Fruit fly (Drosophila melanogaster) whole organism, embryonic: ENCODE results near the gene CG45002.

ENCODE experiments used
- BEAF-32 ChIP-seq: fragments of 200-800 bp; sonication (Bioruptor generic); optimal IDR thresholded peaks from 3 replicates; lab custom pipeline; 2017; ENCODE audit warnings: missing biosample characterization, missing genetic modification characterization, mild to moderate bottlenecking, moderate library complexity, missing genetic modification reagents
- CG12071 ChIP-seq: fragments of 200-800 bp; sonication (Bioruptor generic); optimal IDR thresholded peaks from 3 replicates; lab custom pipeline; 2018; ENCODE audit warnings: missing biosample characterization, mild to moderate bottlenecking, missing genetic modification characterization
- CG15514 ChIP-seq: fragments of 200-800 bp; sonication (Bioruptor generic); optimal IDR thresholded peaks from 3 replicates; lab custom pipeline; 2017; ENCODE audit warnings: missing biosample characterization, missing genetic modification characterization, mild to moderate bottlenecking, moderate library complexity, missing genetic modification reagents
- CG1792 ChIP-seq: fragments of 200-800 bp; sonication (Bioruptor generic); optimal IDR thresholded peaks from 2 replicates; lab custom pipeline; 2016; ENCODE audit warnings: missing biosample characterization, missing genetic modification characterization
- CG18262 ChIP-seq: fragments of 200-800 bp; optimal IDR thresholded peaks from 3 replicates; lab custom pipeline; 2019; ENCODE audit warnings: missing biosample characterization, mild to moderate bottlenecking, missing genetic modification characterization, moderate library complexity
- CG2129 ChIP-seq: fragments of 200-800 bp; sonication (Bioruptor generic); IDR thresholded peaks from 2 replicates; pipeline ENCODE4 v1.3.6; 2022; ENCODE audit warnings: missing biosample characterization, missing genetic modification characterization; ENCODE audit not compliant: partially characterized antibody
- CG2875 ChIP-seq: fragments of 200-800 bp; sonication (Bioruptor generic); optimal IDR thresholded peaks from 2 replicates; lab custom pipeline; 2017; ENCODE audit warnings: missing biosample characterization, mild to moderate bottlenecking, missing genetic modification characterization, missing genetic modification reagents
- CG4360 ChIP-seq: fragments of 200-800 bp; sonication (Bioruptor generic); IDR thresholded peaks from 2 replicates; pipeline ENCODE4 v1.3.6; 2022; ENCODE audit warnings: missing biosample characterization, missing genetic modification characterization
- CG6254 ChIP-seq: fragments of 200-800 bp; sonication (Bioruptor generic); optimal IDR thresholded peaks from 3 replicates; lab custom pipeline; 2017; ENCODE audit warnings: mild to moderate bottlenecking, missing biosample characterization, missing genetic modification reagents, missing genetic modification characterization
- CG6765 ChIP-seq: fragments of 200-800 bp; sonication (Bioruptor generic); optimal IDR thresholded peaks from 3 replicates; lab custom pipeline; 2017; ENCODE audit warnings: missing biosample characterization, mild to moderate bottlenecking, missing genetic modification characterization
- CG8290 ChIP-seq, 3 experiments: fragments of 200-800 bp; sonication (Bioruptor generic); optimal IDR thresholded peaks; 2 replicates each; lab custom pipeline; 2016 to 2019; ENCODE audit warnings: missing biosample characterization in 3 of 3, missing genetic modification characterization in 3 of 3, mild to moderate bottlenecking in 2 of 3, moderate library complexity in 1 of 3
- CG9437 ChIP-seq: fragments of 200-800 bp; sonication (Bioruptor generic); optimal IDR thresholded peaks from 2 replicates; lab custom pipeline; 2018; ENCODE audit warnings: missing biosample characterization, mild to moderate bottlenecking, missing genetic modification characterization
- CG9876 ChIP-seq: fragments of 200-800 bp; sonication (Bioruptor generic); optimal IDR thresholded peaks from 2 replicates; lab custom pipeline; 2016; ENCODE audit warnings: missing biosample characterization, missing genetic modification characterization
- CG9932 ChIP-seq: fragments of 200-800 bp; sonication (Bioruptor generic); IDR thresholded peaks from 2 replicates; pipeline ENCODE4 v1.3.6; 2022; ENCODE audit warnings: missing biosample characterization, missing genetic modification characterization
- CTCF ChIP-seq: fragments of 200-800 bp; sonication (Bioruptor generic); optimal IDR thresholded peaks from 2 replicates; lab custom pipeline; 2017; ENCODE audit warnings: missing biosample characterization, mild to moderate bottlenecking, missing genetic modification characterization, moderate library complexity
- D19A ChIP-seq: fragments of 200-800 bp; optimal IDR thresholded peaks from 3 replicates; lab custom pipeline; 2019; ENCODE audit warnings: missing biosample characterization, mild to moderate bottlenecking, missing genetic modification characterization, moderate library complexity
- Dll ChIP-seq: fragments of 200-800 bp; sonication (Bioruptor generic); IDR thresholded peaks from 4 replicates; pipeline ENCODE4 v1.3.6; 2022; ENCODE audit warnings: missing biosample characterization, missing genetic modification characterization; ENCODE audit not compliant: partially characterized antibody
- Doc3 ChIP-seq: fragments of 200-800 bp; sonication (Bioruptor generic); IDR thresholded peaks from 3 replicates; pipeline ENCODE4 v1.3.6; 2022; ENCODE audit warnings: missing biosample characterization, missing genetic modification characterization; ENCODE audit not compliant: partially characterized antibody
- Dref ChIP-seq: fragments of 200-800 bp; sonication (Bioruptor generic); IDR thresholded peaks from 2 replicates; pipeline ENCODE4 v1.3.6; 2022; ENCODE audit warnings: missing biosample characterization, missing genetic modification characterization
- E2f2 ChIP-seq: fragments of 200-800 bp; sonication (Bioruptor generic); IDR thresholded peaks from 2 replicates; pipeline ENCODE4 v1.3.6; 2022; ENCODE audit warnings: missing biosample characterization, missing genetic modification characterization
- HLH4C ChIP-seq: fragments of 200-800 bp; sonication (Bioruptor generic); IDR thresholded peaks from 3 replicates; pipeline ENCODE4 v1.3.6; 2022; ENCODE audit warnings: missing biosample characterization, missing genetic modification characterization; ENCODE audit not compliant: partially characterized antibody
- Hmx ChIP-seq: fragments of 200-800 bp; sonication (Bioruptor generic); optimal IDR thresholded peaks from 2 replicates; lab custom pipeline; 2016; ENCODE audit warnings: missing biosample characterization, missing genetic modification characterization
- Max ChIP-seq: fragments of 200-800 bp; sonication (Bioruptor generic); optimal IDR thresholded peaks from 2 replicates; lab custom pipeline; 2016; ENCODE audit warnings: missing biosample characterization, mild to moderate bottlenecking, missing genetic modification characterization
- Med ChIP-seq: fragments of 200-800 bp; sonication (Bioruptor generic); peaks from one replicate; lab custom pipeline; 2016; ENCODE audit warnings: missing biosample characterization, missing genetic modification characterization, mild to moderate bottlenecking, inconsistent platforms, moderate library complexity
- Sox102F ChIP-seq: fragments of 200-800 bp; sonication (Bioruptor generic); optimal IDR thresholded peaks from 2 replicates; lab custom pipeline; 2018; ENCODE audit warnings: missing biosample characterization, mild to moderate bottlenecking, missing genetic modification characterization, moderate library complexity
- Trl ChIP-seq, 3 experiments: fragments of >200 bp in 2 of 3; fragments of 200-800 bp in 1 of 3; sonication (Bioruptor generic) in 1 of 3; optimal IDR thresholded peaks; 2 replicates in 1 of 3; 3 replicates in 2 of 3; lab custom pipeline; 2016 to 2017; ENCODE audit warnings: missing biosample characterization in 1 of 3, missing genetic modification characterization in 1 of 3
- Xrp1 ChIP-seq: fragments of 200-800 bp; sonication (Bioruptor generic); IDR thresholded peaks from 2 replicates; pipeline ENCODE4 v1.3.6; 2022; ENCODE audit warnings: missing biosample characterization, missing genetic modification characterization
- amos ChIP-seq: fragments of 200-800 bp; sonication (Bioruptor generic); IDR thresholded peaks from 2 replicates; pipeline ENCODE4 v1.3.6; 2022; ENCODE audit warnings: missing biosample characterization, missing genetic modification characterization; ENCODE audit not compliant: partially characterized antibody
- ase ChIP-seq: fragments of 200-800 bp; sonication (Bioruptor generic); IDR thresholded peaks from 3 replicates; pipeline ENCODE4 v1.3.6; 2022; ENCODE audit warnings: missing biosample characterization, missing genetic modification characterization
- da ChIP-seq: fragments of 200-800 bp; sonication (Bioruptor generic); optimal IDR thresholded peaks from 2 replicates; lab custom pipeline; 2016; ENCODE audit warnings: missing biosample characterization, missing genetic modification characterization
- emc ChIP-seq: fragments of 200-800 bp; sonication (Bioruptor generic); optimal IDR thresholded peaks from 2 replicates; lab custom pipeline; 2016; ENCODE audit warnings: missing biosample characterization, missing genetic modification characterization
- fu2 ChIP-seq: fragments of 200-800 bp; sonication (Bioruptor generic); optimal IDR thresholded peaks from 2 replicates; lab custom pipeline; 2016; ENCODE audit warnings: missing biosample characterization, missing genetic modification characterization
- hb ChIP-seq: fragments of 200-800 bp; sonication (Bioruptor generic); IDR thresholded peaks from 3 replicates; pipeline ENCODE4 v1.3.6; 2022; ENCODE audit warnings: missing biosample characterization, missing genetic modification characterization; ENCODE audit not compliant: partially characterized antibody
- hkb ChIP-seq, 2 experiments: fragments of 200-800 bp in 1 of 2; fragments of >200 bp in 1 of 2; sonication (Bioruptor generic) in 1 of 2; IDR thresholded peaks in 1 of 2; optimal IDR thresholded peaks in 1 of 2; 2 replicates each; pipeline versions ENCODE4 v1.3.6 to Lab custom; 2017 to 2022; ENCODE audit warnings: missing biosample characterization in 1 of 2, missing genetic modification characterization in 1 of 2
- hth ChIP-seq: fragments of >200 bp; optimal IDR thresholded peaks from 2 replicates; lab custom pipeline; 2017; ENCODE audit warnings: inconsistent platforms
- knrl ChIP-seq: fragments of 200-800 bp; sonication (Bioruptor generic); IDR thresholded peaks from 3 replicates; pipeline ENCODE4 v1.3.6; 2022; ENCODE audit warnings: missing biosample characterization, missing genetic modification characterization; ENCODE audit not compliant: partially characterized antibody
- lov ChIP-seq, 2 experiments: fragments of 200-800 bp in 1 of 2; fragments of >200 bp in 1 of 2; sonication (Bioruptor generic) in 1 of 2; IDR thresholded peaks in 1 of 2; optimal IDR thresholded peaks in 1 of 2; 2 replicates in 1 of 2; 3 replicates in 1 of 2; pipeline versions ENCODE4 v1.3.6 to Lab custom; 2017 to 2022; ENCODE audit warnings: missing biosample characterization in 1 of 2, missing genetic modification characterization in 1 of 2
- peb ChIP-seq: fragments of 200-800 bp; sonication (Bioruptor generic); IDR thresholded peaks from 2 replicates; pipeline ENCODE4 v1.3.6; 2022; ENCODE audit warnings: missing biosample characterization, missing genetic modification characterization
- pzg ChIP-seq: fragments of 200-800 bp; sonication (Bioruptor generic); optimal IDR thresholded peaks from 3 replicates; lab custom pipeline; 2018; ENCODE audit warnings: missing biosample characterization, mild to moderate bottlenecking, missing genetic modification characterization, moderate library complexity
- sna ChIP-seq: fragments of 200-800 bp; sonication (Bioruptor generic); IDR thresholded peaks from 2 replicates; pipeline ENCODE4 v1.3.6; 2022; ENCODE audit warnings: missing biosample characterization, missing genetic modification characterization; ENCODE audit not compliant: partially characterized antibody
- sob ChIP-seq: fragments of 200-800 bp; sonication (Bioruptor generic); IDR thresholded peaks from 2 replicates; pipeline ENCODE4 v1.3.6; 2022; ENCODE audit warnings: missing biosample characterization, missing genetic modification characterization
- stwl ChIP-seq: fragments of 200-800 bp; sonication (Bioruptor generic); optimal IDR thresholded peaks from 3 replicates; lab custom pipeline; 2018; ENCODE audit warnings: missing biosample characterization, mild to moderate bottlenecking, missing genetic modification characterization, moderate library complexity
- unc-4 ChIP-seq: fragments of 200-800 bp; sonication (Bioruptor generic); IDR thresholded peaks from 2 replicates; pipeline ENCODE4 v1.3.6; 2022; ENCODE audit warnings: missing biosample characterization, missing genetic modification characterization; ENCODE audit not compliant: partially characterized antibody

Gene CG45002

DNA sequence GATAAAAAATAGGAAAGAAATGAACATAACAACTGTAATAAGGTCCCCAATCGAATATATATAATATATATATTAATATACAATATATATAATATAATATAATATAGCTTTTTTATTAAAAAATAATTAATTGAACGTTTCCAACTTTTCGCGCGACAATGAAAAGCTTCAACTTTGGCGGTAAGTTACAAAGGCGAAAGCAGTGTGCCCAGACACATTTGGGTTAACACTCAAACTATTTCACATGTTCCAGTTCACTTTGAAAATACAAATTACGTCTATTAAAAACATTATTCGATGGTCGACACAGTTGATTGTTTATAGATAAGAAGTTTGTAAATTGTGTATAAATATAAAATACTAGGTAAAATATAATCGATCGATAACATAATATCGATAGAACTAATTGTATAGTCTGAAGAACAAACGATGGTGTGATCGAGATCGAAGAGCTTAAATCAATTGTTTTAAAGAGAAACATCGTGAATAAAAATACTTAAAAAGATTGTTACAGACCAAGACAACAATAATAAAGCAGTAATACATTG is 39.7 kb upstream of the CG45002 start (continued):
- TF ChIP-seq CG9437 (GFP tag; lab: Kevin White, UChicago) (no peak), CTCF (GFP tag; lab: Kevin White, UChicago) (no peak), ase (GFP tag; lab: Robert Waterston, UW) (no peak), CG6765 (no peak), hb (GFP tag; lab: Robert Waterston, UW) (peak; percentile 35; the same call in 1 of the 3 replicates), peb (GFP tag; lab: Robert Waterston, UW) (no peak), Doc3 (GFP tag; lab: Robert Waterston, UW) (peak; percentile 53; the same call in 2 of the 3 replicates), HLH4C (GFP tag; lab: Robert Waterston, UW) (peak; percentile 40; the same call in 2 of the 3 replicates), CG2129 (GFP tag; lab: Robert Waterston, UW) (0 out of 2 replicates have a peak, but pooled peaks have one; percentile 12), Hmx (GFP tag; lab: Kevin White, UChicago) (no peak), Med (GFP tag; lab: Kevin White, UChicago) (peak; percentile 9), unc-4 (GFP tag; lab: Robert Waterston, UW) (peak; percentile 52), sna (GFP tag; lab: Robert Waterston, UW) (peak; percentile 52; the same call in 1 of the 2 replicates), CG1792 (GFP tag; lab: Kevin White, UChicago) (no peak), pzg (GFP tag; lab: Kevin White, UChicago) (peak; percentile 33), CG18262 (tag; lab: Kevin White, UChicago) (no peak), CG8290 (GFP tag; optimal IDR thresholded peaks at IDR 0.05; lab: Kevin White, UChicago) (peak; percentile 21), CG8290 (tag; optimal IDR thresholded peaks at IDR 0.05; lab: Kevin White, UChicago) (no peak), Dll (GFP tag; lab: Robert Waterston, UW) (peak; percentile 66), amos (GFP tag; lab: Robert Waterston, UW) (peak; percentile 56; the same call in 1 of the 2 replicates), fu2 (GFP tag; lab: Kevin White, UChicago) (no peak), BEAF-32 (GFP tag; lab: Kevin White, UChicago) (peak; percentile 62), E2f2 (GFP tag; lab: Robert Waterston, UW) (peak; percentile 73), stwl (tag; lab: Kevin White, UChicago) (peak; percentile 55), hkb (optimal IDR thresholded peaks at IDR 0.05; lab: Kevin White, UChicago) (no peak), hkb (GFP tag; IDR thresholded peaks at IDR 0.05; lab: Robert Waterston, UW) (no peak)

DNA sequence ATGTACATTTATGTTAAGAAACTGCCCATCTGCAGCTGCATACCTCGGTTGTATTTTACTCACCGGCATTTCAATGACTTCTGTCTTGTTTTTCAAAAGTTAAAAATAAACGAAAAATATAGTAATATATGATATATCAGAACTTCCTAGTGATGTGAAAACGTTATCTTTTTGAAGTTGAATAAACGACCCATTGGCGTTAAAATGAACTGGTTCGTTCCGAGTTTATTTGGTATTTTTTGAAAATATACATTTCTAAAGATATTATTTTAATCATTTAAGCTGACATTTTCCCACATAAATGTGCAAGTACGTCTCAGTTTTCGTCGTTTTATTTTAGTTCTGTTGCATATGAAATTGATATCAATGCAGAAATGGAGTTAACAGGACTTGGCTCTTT is 39.2 kb upstream of the CG45002 start, which contains the start of gene Arpc3B:
Gene Arpc3B (minus strand): TSS at position 146 of the 400 bp plus-strand sequence.
- TF ChIP-seq CG15514 (GFP tag; lab: Kevin White, UChicago) (peak; percentile 98), knrl (GFP tag; lab: Robert Waterston, UW) (peak; percentile 5; the same call in 1 of the 3 replicates), BEAF-32 (GFP tag; lab: Kevin White, UChicago) (peak; percentile 9), CG2875 (GFP tag; lab: Kevin White, UChicago) (no peak), CG1792 (GFP tag; lab: Kevin White, UChicago) (no peak)

DNA sequence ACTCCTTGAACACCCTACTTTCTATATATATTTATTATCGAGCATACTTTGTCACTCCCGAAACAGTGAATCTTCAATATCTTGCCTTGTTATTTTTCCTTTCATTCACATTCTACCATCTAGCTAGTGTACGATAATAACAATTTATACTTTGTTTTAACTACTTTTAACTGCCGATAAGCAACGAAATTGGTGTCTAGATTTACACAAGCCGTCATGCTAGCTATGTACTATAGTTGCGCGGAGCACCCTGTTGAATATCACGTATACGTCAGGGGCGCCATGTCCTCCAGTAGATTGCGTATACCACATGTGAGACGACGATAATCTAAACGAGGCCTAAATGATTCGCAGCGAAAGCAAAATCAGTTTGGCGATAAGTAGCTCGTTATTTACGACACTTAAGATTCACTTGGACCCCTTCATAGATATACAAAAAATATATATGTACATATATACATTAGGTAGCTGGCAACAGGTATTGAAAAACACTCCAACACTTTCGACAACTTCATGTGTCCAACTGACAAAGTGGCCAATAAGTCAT is 27.4 kb upstream of the CG45002 start:
- TF ChIP-seq unc-4 (GFP tag; lab: Robert Waterston, UW) = no peak
- TF ChIP-seq CG12071 (GFP tag; lab: Kevin White, UChicago) = no peak
- TF ChIP-seq da = no peak
- TF ChIP-seq D19A (tag; lab: Kevin White, UChicago) = peak; percentile 44
- no peak for TF ChIP-seq BEAF-32 (GFP tag; lab: Kevin White, UChicago)
- TF ChIP-seq CG9876 (GFP tag; lab: Kevin White, UChicago) = no peak
- TF ChIP-seq emc (GFP tag; lab: Kevin White, UChicago) = no peak
- no peak for TF ChIP-seq sob (GFP tag; lab: Robert Waterston, UW)
- no peak for TF ChIP-seq Sox102F (GFP tag; lab: Kevin White, UChicago)
- no peak for TF ChIP-seq Dref (GFP tag; lab: Robert Waterston, UW)
- TF ChIP-seq CG9932 (GFP tag; lab: Robert Waterston, UW) = peak; percentile 27; the same call in 1 of the 2 replicates
- no peak for TF ChIP-seq hth (lab: Kevin White, UChicago)
- no peak for TF ChIP-seq CG4360
- TF ChIP-seq lov (optimal IDR thresholded peaks at IDR 0.05; lab: Kevin White, UChicago) = no peak
- TF ChIP-seq lov (GFP tag; IDR thresholded peaks at IDR 0.05; lab: Robert Waterston, UW) = no peak
- no peak for TF ChIP-seq Max (GFP tag; lab: Kevin White, UChicago)
- peak; percentile 53 for TF ChIP-seq CG6254
- TF ChIP-seq Trl (optimal IDR thresholded peaks at IDR 0.05; lab: Kevin White, UChicago) = no peak
- TF ChIP-seq Trl (GFP tag; optimal IDR thresholded peaks at IDR 0.05; lab: Kevin White, UChicago) = no peak
- no peak for TF ChIP-seq Xrp1
